Fruit fly (Drosophila melanogaster) whole organism, embryonic: Measurements from ENCODE around the gene CG1317.
A peak's percentile ranks its signal among the peaks of the same experiment; 100 is the strongest.

Experiments
- Ada2b ChIP-seq: fragments of 200-800 bp; sonication (Bioruptor generic); IDR thresholded peaks from 2 replicates; pipeline ENCODE4 v1.3.6; 2022; ENCODE audit warnings: missing biosample characterization, missing genetic modification characterization
- CG10565 ChIP-seq: fragments of 200-800 bp; sonication (Bioruptor generic); optimal IDR thresholded peaks from 3 replicates; lab custom pipeline; 2016; ENCODE audit warnings: missing biosample characterization, mild to moderate bottlenecking, missing genetic modification characterization
- CG10979 ChIP-seq: fragments of 200-800 bp; sonication (Bioruptor generic); optimal IDR thresholded peaks from 2 replicates; lab custom pipeline; 2018; ENCODE audit warnings: missing biosample characterization, mild to moderate bottlenecking, missing genetic modification characterization, moderate library complexity
- CG12155 ChIP-seq: fragments of 200-800 bp; sonication (Bioruptor generic); optimal IDR thresholded peaks from 3 replicates; lab custom pipeline; 2016; ENCODE audit warnings: missing biosample characterization, missing genetic modification characterization
- CG12236 ChIP-seq: fragments of 200-800 bp; sonication (Bioruptor generic); optimal IDR thresholded peaks from 2 replicates; lab custom pipeline; 2016; ENCODE audit warnings: missing biosample characterization, missing genetic modification characterization
- CG12391 ChIP-seq: fragments of 200-800 bp; sonication (Bioruptor generic); optimal IDR thresholded peaks from 3 replicates; lab custom pipeline; 2018; ENCODE audit warnings: missing biosample characterization, mild to moderate bottlenecking, missing genetic modification characterization, moderate library complexity
- CG13424 ChIP-seq: fragments of 200-800 bp; sonication (Bioruptor generic); optimal IDR thresholded peaks from 2 replicates; lab custom pipeline; 2019; ENCODE audit warnings: missing biosample characterization, mild to moderate bottlenecking, missing genetic modification characterization, moderate library complexity
- CG15479 ChIP-seq: fragments of 200-800 bp; sonication (Bioruptor generic); optimal IDR thresholded peaks from 3 replicates; lab custom pipeline; 2019; ENCODE audit warnings: missing biosample characterization, mild to moderate bottlenecking, missing genetic modification characterization, moderate library complexity
- CG17829 ChIP-seq: fragments of 200-800 bp; optimal IDR thresholded peaks from 2 replicates; lab custom pipeline; 2019; ENCODE audit warnings: missing biosample characterization, mild to moderate bottlenecking, missing genetic modification characterization, moderate library complexity
- CG18599 ChIP-seq: fragments of 200-800 bp; sonication (Bioruptor generic); optimal IDR thresholded peaks from 3 replicates; lab custom pipeline; 2017; ENCODE audit warnings: missing biosample characterization, missing genetic modification characterization, mild to moderate bottlenecking, moderate library complexity, missing genetic modification reagents
- CG31388 ChIP-seq: fragments of 200-800 bp; sonication (Bioruptor generic); optimal IDR thresholded peaks from 2 replicates; lab custom pipeline; 2016; ENCODE audit warnings: missing biosample characterization, missing genetic modification characterization
- CG3847 ChIP-seq: fragments of 200-800 bp; sonication (Bioruptor generic); IDR thresholded peaks from 2 replicates; pipeline ENCODE4 v1.3.6; 2022; ENCODE audit warnings: missing biosample characterization, missing genetic modification characterization
- CG5180 ChIP-seq: fragments of 200-800 bp; sonication (Bioruptor generic); optimal IDR thresholded peaks from 3 replicates; lab custom pipeline; 2017; ENCODE audit warnings: missing biosample characterization, missing genetic modification characterization, mild to moderate bottlenecking, moderate library complexity, missing genetic modification reagents
- CG5953 ChIP-seq: fragments of 200-800 bp; sonication (Bioruptor generic); IDR thresholded peaks from 2 replicates; pipeline ENCODE4 v1.3.6; 2022; ENCODE audit warnings: missing biosample characterization, missing genetic modification characterization
- CG6813 ChIP-seq: fragments of 200-800 bp; sonication (Bioruptor generic); optimal IDR thresholded peaks from 2 replicates; lab custom pipeline; 2017; ENCODE audit warnings: missing biosample characterization, missing genetic modification characterization, mild to moderate bottlenecking, moderate library complexity, missing genetic modification reagents
- CG7839 ChIP-seq: fragments of 200-800 bp; sonication (Bioruptor generic); optimal IDR thresholded peaks from 3 replicates; lab custom pipeline; 2018; ENCODE audit warnings: missing biosample characterization, mild to moderate bottlenecking, missing genetic modification characterization, moderate library complexity
- D19A ChIP-seq: fragments of 200-800 bp; optimal IDR thresholded peaks from 3 replicates; lab custom pipeline; 2019; ENCODE audit warnings: missing biosample characterization, mild to moderate bottlenecking, missing genetic modification characterization, moderate library complexity
- Drgx ChIP-seq: fragments of 200-800 bp; sonication (Bioruptor generic); IDR thresholded peaks from 2 replicates; pipeline ENCODE4 v1.3.6; 2022; ENCODE audit warnings: missing biosample characterization, missing genetic modification characterization
- Fer2 ChIP-seq: fragments of 200-800 bp; sonication (Bioruptor generic); optimal IDR thresholded peaks from 2 replicates; lab custom pipeline; 2018; ENCODE audit warnings: missing biosample characterization, mild to moderate bottlenecking, missing genetic modification characterization, moderate library complexity
- Fer3 ChIP-seq: fragments of 200-800 bp; sonication (Bioruptor generic); optimal IDR thresholded peaks from 2 replicates; lab custom pipeline; 2018; ENCODE audit warnings: missing biosample characterization, mild to moderate bottlenecking, missing genetic modification characterization, moderate library complexity
- H15 ChIP-seq: fragments of 200-800 bp; sonication (Bioruptor generic); IDR thresholded peaks from 3 replicates; pipeline ENCODE4 v1.3.6; 2022; ENCODE audit warnings: missing biosample characterization, missing genetic modification characterization
- HmgD ChIP-seq: fragments of 200-800 bp; sonication (Bioruptor generic); optimal IDR thresholded peaks from 3 replicates; lab custom pipeline; 2016; ENCODE audit warnings: missing biosample characterization, missing genetic modification characterization
- Hmx ChIP-seq: fragments of 200-800 bp; sonication (Bioruptor generic); optimal IDR thresholded peaks from 2 replicates; lab custom pipeline; 2016; ENCODE audit warnings: missing biosample characterization, missing genetic modification characterization
- Hr78 ChIP-seq, 2 experiments: fragments of 200-800 bp in 1 of 2; fragments of >200 bp in 1 of 2; sonication (Bioruptor generic) in 1 of 2; optimal IDR thresholded peaks; 2 replicates each; lab custom pipeline; 2017 to 2019; ENCODE audit warnings: missing biosample characterization in 2 of 2, missing genetic modification characterization in 2 of 2, mild to moderate bottlenecking in 1 of 2, moderate library complexity in 1 of 2
- Hsf ChIP-seq: fragments of 200-800 bp; sonication (Bioruptor generic); optimal IDR thresholded peaks from 3 replicates; lab custom pipeline; 2016; ENCODE audit warnings: missing biosample characterization, missing genetic modification characterization
- Meics ChIP-seq: fragments of 200-800 bp; sonication (Bioruptor generic); optimal IDR thresholded peaks from 2 replicates; lab custom pipeline; 2017; ENCODE audit warnings: missing biosample characterization, mild to moderate bottlenecking, missing genetic modification characterization
- Mrtf ChIP-seq: fragments of 200-800 bp; sonication (Bioruptor generic); IDR thresholded peaks from 3 replicates; pipeline ENCODE4 v1.3.6; 2022; ENCODE audit warnings: missing biosample characterization, missing genetic modification characterization
- Myb ChIP-seq: fragments of 200-800 bp; sonication (Bioruptor generic); optimal IDR thresholded peaks from 2 replicates; lab custom pipeline; 2016; ENCODE audit warnings: missing biosample characterization, missing genetic modification characterization
- NC2α ChIP-seq: fragments of 200-800 bp; sonication (Bioruptor generic); optimal IDR thresholded peaks from 2 replicates; lab custom pipeline; 2016; ENCODE audit warnings: missing biosample characterization, missing genetic modification characterization
- Nf-YC ChIP-seq: fragments of 200-800 bp; optimal IDR thresholded peaks from 3 replicates; lab custom pipeline; 2019; ENCODE audit warnings: missing biosample characterization, mild to moderate bottlenecking, missing genetic modification characterization, moderate library complexity
- Oaz ChIP-seq: fragments of 200-800 bp; sonication (Bioruptor generic); IDR thresholded peaks from 2 replicates; pipeline ENCODE4 v1.3.6; 2022; ENCODE audit warnings: missing biosample characterization, missing genetic modification characterization
- Sox102F ChIP-seq: fragments of 200-800 bp; sonication (Bioruptor generic); optimal IDR thresholded peaks from 2 replicates; lab custom pipeline; 2018; ENCODE audit warnings: missing biosample characterization, mild to moderate bottlenecking, missing genetic modification characterization, moderate library complexity
- cato ChIP-seq: fragments of 200-800 bp; sonication (Bioruptor generic); optimal IDR thresholded peaks from 2 replicates; lab custom pipeline; 2016; ENCODE audit warnings: missing biosample characterization, missing genetic modification characterization, borderline replicate concordance
- croc ChIP-seq: fragments of 200-800 bp; sonication (Bioruptor generic); conservative IDR thresholded peaks from 3 replicates; pipeline ENCODE4 v1.3.6; 2022; ENCODE audit warnings: missing biosample characterization, missing genetic modification characterization
- dmrt99B ChIP-seq: fragments of 200-800 bp; sonication (Bioruptor generic); optimal IDR thresholded peaks from 2 replicates; lab custom pipeline; 2018; ENCODE audit warnings: missing biosample characterization, mild to moderate bottlenecking, missing genetic modification characterization, moderate library complexity
- gcm2 ChIP-seq: fragments of 200-800 bp; sonication (Bioruptor generic); optimal IDR thresholded peaks from 2 replicates; lab custom pipeline; 2016; ENCODE audit warnings: missing biosample characterization, missing genetic modification characterization
- hb ChIP-seq: fragments of 200-800 bp; sonication (Bioruptor generic); IDR thresholded peaks from 3 replicates; pipeline ENCODE4 v1.3.6; 2022; ENCODE audit warnings: missing biosample characterization, missing genetic modification characterization; ENCODE audit not compliant: partially characterized antibody
- kay ChIP-seq: fragments of 200-800 bp; sonication (Bioruptor generic); optimal IDR thresholded peaks from 2 replicates; lab custom pipeline; 2016; ENCODE audit warnings: missing biosample characterization, missing genetic modification characterization
- kni ChIP-seq: fragments of 200-800 bp; sonication (Bioruptor generic); optimal IDR thresholded peaks from 3 replicates; lab custom pipeline; 2017; ENCODE audit warnings: mild to moderate bottlenecking, missing biosample characterization, missing genetic modification reagents, missing genetic modification characterization
- lola ChIP-seq, 3 experiments: fragments of >200 bp in 2 of 3; fragments of 200-800 bp in 1 of 3; sonication (Bioruptor generic) in 1 of 3; optimal IDR thresholded peaks; 2 replicates each; lab custom pipeline; 2017 to 2019; ENCODE audit warnings: missing biosample characterization in 3 of 3, missing genetic modification characterization in 3 of 3, mild to moderate bottlenecking in 1 of 3, moderate library complexity in 1 of 3
- nau ChIP-seq: fragments of 200-800 bp; sonication (Bioruptor generic); optimal IDR thresholded peaks from 3 replicates; lab custom pipeline; 2017; ENCODE audit warnings: missing biosample characterization, mild to moderate bottlenecking, missing genetic modification characterization, missing genetic modification reagents
- phol ChIP-seq: fragments of 200-800 bp; sonication (Bioruptor generic); optimal IDR thresholded peaks from 3 replicates; lab custom pipeline; 2018; ENCODE audit warnings: missing biosample characterization, mild to moderate bottlenecking, missing genetic modification characterization, moderate library complexity
- row ChIP-seq: fragments of 200-800 bp; sonication (Bioruptor generic); IDR thresholded peaks from 3 replicates; pipeline ENCODE4 v1.3.6; 2022; ENCODE audit warnings: missing biosample characterization, missing genetic modification characterization
- sd ChIP-seq: fragments of 200-800 bp; sonication (Bioruptor generic); optimal IDR thresholded peaks from 3 replicates; lab custom pipeline; 2018; ENCODE audit warnings: missing biosample characterization, mild to moderate bottlenecking, missing genetic modification characterization, moderate library complexity
- slbo ChIP-seq: fragments of 200-800 bp; sonication (Bioruptor generic); IDR thresholded peaks from 2 replicates; pipeline ENCODE4 v1.3.6; 2022; ENCODE audit warnings: missing biosample characterization, missing genetic modification characterization
- slou ChIP-seq: fragments of 200-800 bp; sonication (Bioruptor generic); optimal IDR thresholded peaks from 3 replicates; lab custom pipeline; 2016; ENCODE audit warnings: missing biosample characterization, missing genetic modification characterization
- sob ChIP-seq: fragments of 200-800 bp; sonication (Bioruptor generic); IDR thresholded peaks from 2 replicates; pipeline ENCODE4 v1.3.6; 2022; ENCODE audit warnings: missing biosample characterization, missing genetic modification characterization
- tgo ChIP-seq: fragments of 200-800 bp; sonication (Bioruptor generic); IDR thresholded peaks from 3 replicates; pipeline ENCODE4 v1.3.6; 2022; ENCODE audit warnings: missing biosample characterization, missing genetic modification characterization
- vfl ChIP-seq: fragments of 200-800 bp; sonication (Bioruptor generic); optimal IDR thresholded peaks from 2 replicates; lab custom pipeline; 2016; ENCODE audit warnings: missing biosample characterization, missing genetic modification characterization
- vvl ChIP-seq: fragments of 200-800 bp; sonication (Bioruptor generic); IDR thresholded peaks from 2 replicates; pipeline ENCODE4 v1.3.6; 2022; ENCODE audit warnings: missing biosample characterization, missing genetic modification characterization

Gene CG1317

DNA sequence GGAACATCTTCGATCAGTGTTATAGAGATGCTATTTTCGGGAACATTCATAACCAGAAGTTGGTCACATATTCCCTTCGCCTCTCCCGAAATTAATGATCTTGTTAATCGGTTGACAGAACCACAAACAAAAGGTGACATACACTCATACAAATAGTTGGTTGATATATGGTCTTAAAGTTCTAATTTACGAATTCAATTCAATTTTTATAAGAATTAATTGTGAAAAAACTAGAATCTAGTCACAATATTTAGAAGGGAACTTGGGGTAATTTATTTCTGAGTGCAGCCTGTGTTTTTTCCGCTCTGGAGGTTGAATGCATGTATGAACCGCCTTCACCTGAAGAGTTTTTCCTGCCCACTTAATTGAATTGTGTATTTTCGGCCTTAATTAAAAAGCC is 28.0 kb upstream of the CG1317 start (continued):
- TF ChIP-seq Fer3 (no peak), dmrt99B (tag; lab: Kevin White, UChicago) (peak; percentile 10), CG15479 (GFP tag; lab: Kevin White, UChicago) (no peak), cato (GFP tag; lab: Kevin White, UChicago) (no peak), tgo (GFP tag; lab: Robert Waterston, UW) (no peak), lola (GFP tag; optimal IDR thresholded peaks at IDR 0.05; lab: Kevin White, UChicago) (peak in 1 of 3 experiments; percentile 29), kni (no peak), hb (no peak), CG5180 (GFP tag; lab: Kevin White, UChicago) (no peak), slou (GFP tag; lab: Kevin White, UChicago) (no peak), CG7839 (tag; lab: Kevin White, UChicago) (peak; percentile 5), sd (no peak), H15 (no peak), Myb (no peak), CG10979 (tag; lab: Kevin White, UChicago) (peak; percentile 44), Fer2 (no peak), row (GFP tag; lab: Robert Waterston, UW) (0 out of 3 replicates have a peak, but pooled peaks have one; percentile 12), nau (GFP tag; lab: Kevin White, UChicago) (no peak), croc (GFP tag; lab: Robert Waterston, UW) (no peak), Nf-YC (tag; lab: Kevin White, UChicago) (no peak), Drgx (GFP tag; lab: Robert Waterston, UW) (no peak), CG18599 (no peak), Hr78 (GFP tag; optimal IDR thresholded peaks at IDR 0.05; lab: Kevin White, UChicago) (no peak), Hmx (GFP tag; lab: Kevin White, UChicago) (no peak), Ada2b (GFP tag; lab: Robert Waterston, UW) (no peak), kay (GFP tag; lab: Kevin White, UChicago) (no peak), CG5953 (GFP tag; lab: Robert Waterston, UW) (no peak), Oaz (no peak), vfl (GFP tag; lab: Kevin White, UChicago) (no peak), vvl (GFP tag; lab: Robert Waterston, UW) (no peak), CG31388 (no peak), CG13424 (peak; percentile 20), CG10565 (GFP tag; lab: Kevin White, UChicago) (no peak), Meics (GFP tag; lab: Kevin White, UChicago) (no peak), NC2α (no peak), Mrtf (GFP tag; lab: Robert Waterston, UW) (no peak), sob (GFP tag; lab: Robert Waterston, UW) (no peak), slbo (GFP tag; lab: Robert Waterston, UW) (no peak), Hsf (GFP tag; lab: Kevin White, UChicago) (no peak), gcm2 (no peak), CG12155 (GFP tag; lab: Kevin White, UChicago) (no peak), CG12391 (tag; lab: Kevin White, UChicago) (peak; percentile 11), HmgD (GFP tag; lab: Kevin White, UChicago) (no peak), D19A (tag; lab: Kevin White, UChicago) (peak; percentile 20), Sox102F (peak; percentile 58), CG6813 (GFP tag; lab: Kevin White, UChicago) (no peak), CG12236 (GFP tag; lab: Kevin White, UChicago) (no peak), phol (tag; lab: Kevin White, UChicago) (peak; percentile 17), CG3847 (GFP tag; lab: Robert Waterston, UW) (no peak), CG17829 (peak; percentile 21)
